Worm (Caenorhabditis elegans): ENCODE results near the gene eef-1B.1.

DNA sequence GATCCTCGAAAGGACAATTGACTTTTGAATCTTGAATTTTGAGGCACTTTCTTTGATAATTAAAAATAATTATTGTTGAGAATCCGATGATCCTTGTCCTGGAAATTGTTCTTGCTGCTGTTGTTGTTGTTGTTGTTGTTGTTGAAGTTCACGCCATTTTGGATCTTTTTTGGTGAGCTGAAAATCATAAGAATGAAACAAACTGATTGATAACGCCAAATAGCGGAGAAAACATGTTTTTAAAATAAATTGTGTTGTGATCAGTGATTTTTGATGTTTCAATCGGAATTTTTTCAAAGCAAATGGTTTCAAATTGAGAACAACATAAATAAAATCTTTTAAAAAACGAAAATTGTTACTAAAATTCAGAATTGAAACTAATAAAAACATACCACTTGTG, 43.9 kb upstream of the eef-1B.1 start:
- TF ChIP-seq bed-1 (GFP tag; IDR thresholded peaks at IDR 0.05) (no peak), K11D2.4 (GFP tag; IDR thresholded peaks at IDR 0.05) (no peak), madf-10 (tag; optimal IDR thresholded peaks at IDR 0.05) (no peak), lsl-1 (GFP tag; optimal IDR thresholded peaks at IDR 0.05) (no peak), aptf-3 (GFP tag; IDR thresholded peaks at IDR 0.05) (no peak), egl-44 (GFP tag; IDR thresholded peaks at IDR 0.05) (no peak), Y67H2A.10 (GFP tag; conservative IDR thresholded peaks at IDR 0.05) (no peak), Y95B8A.8 (GFP tag; IDR thresholded peaks at IDR 0.05) (no peak)
